Worm (Caenorhabditis elegans) whole organism, L4/young adult: ENCODE results near the gene srt-45.

ENCODE experiments used
- W03F9.2 ChIP-seq: fragments of 150-350 bp; optimal IDR thresholded peaks from 2 replicates; lab custom pipeline; 2014; ENCODE audit warnings: missing biosample characterization, missing genetic modification characterization
- dao-5 ChIP-seq: sonication (generic microtip); optimal IDR thresholded peaks from 2 replicates; lab custom pipeline; 2016; ENCODE audit warnings: missing genotype, missing genetic modification characterization, moderate library complexity, missing compliant biosample characterization
- him-1 ChIP-seq: sonication (generic microtip); optimal IDR thresholded peaks from 2 replicates; lab custom pipeline; 2016; ENCODE audit warnings: missing genotype, missing genetic modification reagents, missing genetic modification characterization, missing compliant biosample characterization

srt-45 gene

DNA sequence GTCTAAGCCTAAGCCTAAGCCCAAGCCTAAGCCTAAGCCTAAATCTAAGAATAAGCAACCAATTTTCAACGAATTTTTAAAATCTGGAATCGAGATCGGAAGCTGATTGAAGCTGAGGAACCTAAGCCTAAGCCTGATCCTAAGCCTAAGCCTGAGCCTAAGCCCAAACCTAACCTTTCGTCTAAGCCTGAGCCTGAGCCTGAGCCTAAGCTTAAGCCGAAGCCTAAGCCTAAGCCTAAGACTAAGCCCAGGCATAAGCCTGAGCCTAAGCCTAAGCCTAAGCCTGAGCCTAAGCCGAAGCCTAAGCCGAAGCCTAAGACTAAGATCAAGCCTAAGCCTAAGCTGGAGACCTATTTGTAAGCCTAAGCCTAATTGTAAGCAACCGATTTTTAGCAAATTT lies 43.6 kb downstream of the srt-45 start:
- no peak for TF ChIP-seq him-1 (tag; lab: Kevin White, UChicago)
- no peak for TF ChIP-seq dao-5 (tag; lab: Kevin White, UChicago)
- TF ChIP-seq W03F9.2 (tag; lab: Kevin White, UChicago): no peak

DNA sequence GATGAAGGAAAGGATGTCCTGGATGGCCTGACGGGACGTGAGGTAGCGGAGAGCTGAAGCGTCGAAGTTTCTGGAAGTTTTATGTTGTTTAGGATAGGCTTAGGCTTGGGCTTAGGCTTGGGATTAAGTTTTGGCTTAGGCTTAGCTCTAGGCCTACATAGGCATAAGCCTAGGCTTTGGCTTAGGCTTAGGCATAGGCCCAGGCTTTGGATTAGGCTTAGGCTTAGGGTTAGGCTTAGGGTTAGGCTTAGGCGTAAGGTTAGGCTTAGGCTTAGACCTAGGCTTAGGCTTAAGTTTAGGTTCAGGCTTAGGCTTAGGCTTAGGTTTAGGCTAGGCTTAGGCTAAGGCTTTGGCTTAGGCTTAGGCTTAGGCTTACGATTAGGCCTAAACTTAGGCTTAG lies 45.3 kb downstream of the srt-45 start:
- TF ChIP-seq W03F9.2 (tag; lab: Kevin White, UChicago) (no peak), dao-5 (tag; lab: Kevin White, UChicago) (no peak), him-1 (tag; lab: Kevin White, UChicago) (no peak)

DNA sequence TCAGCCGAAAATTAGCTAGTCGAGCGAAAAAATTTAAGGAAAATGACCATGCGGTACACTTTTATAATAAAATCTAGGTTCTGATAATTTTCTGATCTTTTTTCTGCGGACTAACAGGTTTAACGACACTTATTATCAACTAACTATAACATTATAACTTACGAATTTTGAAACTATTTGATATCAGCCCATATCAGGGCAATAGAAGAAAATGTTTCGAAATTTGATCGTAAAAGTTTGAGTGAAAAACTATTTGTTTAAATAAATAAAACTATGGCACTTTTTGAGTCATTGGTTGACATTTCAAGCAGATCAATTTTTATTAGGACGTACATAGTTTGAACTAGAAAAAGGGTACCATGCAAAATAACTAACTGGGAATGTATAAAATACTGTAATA lies 46.9 kb downstream of the srt-45 start, which contains the start of gene pcp-4:
TSS of gene pcp-4 (minus strand) at position 197 of the 400 bp plus-strand sequence.
- TF ChIP-seq dao-5 (tag; lab: Kevin White, UChicago): no peak
- TF ChIP-seq W03F9.2 (tag; lab: Kevin White, UChicago): no peak
- TF ChIP-seq him-1 (tag; lab: Kevin White, UChicago): no peak

DNA sequence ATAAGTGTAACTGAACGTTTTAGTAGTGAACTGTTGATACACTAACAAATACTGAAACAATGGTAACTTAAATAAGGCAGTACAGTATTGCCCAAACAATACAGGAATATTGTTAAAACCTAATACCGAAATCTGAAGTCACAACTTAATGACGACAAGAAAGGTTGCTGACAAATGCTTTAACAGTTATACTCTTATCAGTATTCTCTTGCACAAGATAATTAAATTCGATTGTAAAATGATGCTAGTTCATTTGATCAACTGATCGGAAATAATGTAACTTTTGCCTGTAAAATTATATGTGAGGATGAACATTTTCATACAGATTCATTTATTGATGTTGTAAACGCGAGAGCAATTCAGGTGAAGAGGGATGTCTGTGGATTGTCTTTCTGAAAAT lies 47.7 kb downstream of the srt-45 start:
- TF ChIP-seq dao-5 (tag; lab: Kevin White, UChicago) (no peak), W03F9.2 (tag; lab: Kevin White, UChicago) (no peak), him-1 (tag; lab: Kevin White, UChicago) (no peak)
